Worm (Caenorhabditis elegans) whole organism, young adult: ENCODE data around the gene sgo-1.

Experiments used
- D2030.7 ChIP-seq: fragments of 200-800 bp; sonication (Bioruptor generic); IDR thresholded peaks from 2 replicates; pipeline ENCODE4 v1.3.6; 2022; ENCODE audit warnings: missing genetic modification reagents, missing genetic modification characterization, missing compliant biosample characterization
- F23B12.7 ChIP-seq: sonication (generic microtip); optimal IDR thresholded peaks from 2 replicates; lab custom pipeline; 2017; ENCODE audit warnings: missing genetic modification characterization, mild to moderate bottlenecking, missing compliant biosample characterization, antibody characterized with exemption, moderate library complexity; ENCODE audit not compliant: insufficient read depth
- F37B4.10 ChIP-seq: fragments of 200-800 bp; sonication (Bioruptor generic); IDR thresholded peaks from 2 replicates; pipeline ENCODE4 v1.3.6; 2022; ENCODE audit warnings: missing genetic modification characterization, missing compliant biosample characterization
- F39B2.1 ChIP-seq: fragments of 200-800 bp; sonication (Bioruptor generic); IDR thresholded peaks from 2 replicates; pipeline ENCODE4 v1.3.6; 2022; ENCODE audit warnings: missing genetic modification reagents, missing genetic modification characterization, missing compliant biosample characterization
- F57C9.4 ChIP-seq: sonication (generic microtip); optimal IDR thresholded peaks from 2 replicates; lab custom pipeline; 2017; ENCODE audit warnings: mild to moderate bottlenecking, missing genetic modification characterization, missing compliant biosample characterization
- T07F8.4 ChIP-seq: sonication (generic microtip); optimal IDR thresholded peaks from 2 replicates; lab custom pipeline; 2016; ENCODE audit warnings: mild to moderate bottlenecking, missing genetic modification characterization, moderate library complexity, missing compliant biosample characterization
- Y95B8A.8 ChIP-seq: fragments of 200-800 bp; sonication (Bioruptor generic); IDR thresholded peaks from 2 replicates; pipeline ENCODE4 v1.3.6; 2022; ENCODE audit warnings: missing genetic modification reagents, missing genetic modification characterization, missing compliant biosample characterization
- ZK185.1 ChIP-seq: sonication (generic microtip); optimal IDR thresholded peaks from 2 replicates; lab custom pipeline; 2016; ENCODE audit warnings: mild to moderate bottlenecking, missing genetic modification characterization, missing compliant biosample characterization; ENCODE audit not compliant: poor library complexity, severe bottlenecking
- akir-1 ChIP-seq: fragments of 200-800 bp; sonication (Bioruptor generic); optimal IDR thresholded peaks from 2 replicates; lab custom pipeline; 2018; ENCODE audit warnings: mild to moderate bottlenecking, missing genetic modification characterization, moderate library complexity, missing compliant biosample characterization
- cebp-1 ChIP-seq, 2 experiments: fragments of 200-800 bp in 1 of 2; sonication (Bioruptor generic) in 1 of 2; sonication (generic microtip) in 1 of 2; IDR thresholded peaks in 1 of 2; optimal IDR thresholded peaks in 1 of 2; 2 replicates each; pipeline versions ENCODE4 v1.3.6 to Lab custom; 2017 to 2022; ENCODE audit warnings: missing compliant biosample characterization in 2 of 2, missing genetic modification characterization in 2 of 2, mild to moderate bottlenecking in 1 of 2, missing genetic modification reagents in 1 of 2, moderate library complexity in 1 of 2
- ceh-58 ChIP-seq: fragments of 200-800 bp; sonication (Bioruptor generic); IDR thresholded peaks from 2 replicates; pipeline ENCODE4 v1.3.6; 2022; ENCODE audit warnings: missing genetic modification characterization, missing compliant biosample characterization
- dox-1 ChIP-seq: fragments of 200-800 bp; sonication (Bioruptor generic); IDR thresholded peaks from 2 replicates; pipeline ENCODE4 v1.3.6; 2022; ENCODE audit warnings: missing genetic modification reagents, missing genetic modification characterization, missing compliant biosample characterization
- egl-18 ChIP-seq: fragments of 200-800 bp; sonication (Bioruptor generic); IDR thresholded peaks from 2 replicates; pipeline ENCODE4 v1.3.6; 2022; ENCODE audit warnings: missing genetic modification reagents, missing genetic modification characterization, missing compliant biosample characterization
- egrh-3 ChIP-seq: fragments of 200-800 bp; sonication (Bioruptor generic); IDR thresholded peaks from 2 replicates; pipeline ENCODE4 v1.3.6; 2022; ENCODE audit warnings: missing genetic modification reagents, missing genetic modification characterization, missing compliant biosample characterization
- fkh-3 ChIP-seq: sonication (generic microtip); optimal IDR thresholded peaks from 2 replicates; lab custom pipeline; 2016; ENCODE audit warnings: mild to moderate bottlenecking, missing genetic modification characterization, missing compliant biosample characterization
- lsy-27 ChIP-seq: sonication (generic microtip); optimal IDR thresholded peaks from 2 replicates; lab custom pipeline; 2017; ENCODE audit warnings: missing genetic modification characterization, mild to moderate bottlenecking, missing compliant biosample characterization, antibody characterized with exemption, missing genotype, borderline replicate concordance; ENCODE audit not compliant: insufficient read depth
- mxl-1 ChIP-seq: sonication (generic microtip); optimal IDR thresholded peaks from 2 replicates; lab custom pipeline; 2016; ENCODE audit warnings: missing genetic modification characterization, missing compliant biosample characterization
- nfya-1 ChIP-seq: sonication (generic microtip); optimal IDR thresholded peaks from 2 replicates; lab custom pipeline; 2017; ENCODE audit warnings: antibody characterized with exemption, missing compliant biosample characterization, missing genetic modification characterization, borderline replicate concordance; ENCODE audit not compliant: insufficient read depth
- nhr-120 ChIP-seq: fragments of 200-800 bp; sonication (Bioruptor generic); IDR thresholded peaks from 2 replicates; pipeline ENCODE4 v1.3.6; 2022; ENCODE audit warnings: missing genetic modification characterization, missing compliant biosample characterization
- nhr-179 ChIP-seq: sonication (generic microtip); optimal IDR thresholded peaks from 2 replicates; lab custom pipeline; 2016; ENCODE audit warnings: mild to moderate bottlenecking, missing genetic modification characterization, missing compliant biosample characterization
- nhr-90 ChIP-seq: sonication (generic microtip); optimal IDR thresholded peaks from 2 replicates; lab custom pipeline; 2016; ENCODE audit warnings: missing genotype, mild to moderate bottlenecking, missing genetic modification characterization, missing compliant biosample characterization
- pbrm-1 ChIP-seq: fragments of 200-800 bp; sonication (Bioruptor generic); IDR thresholded peaks from 2 replicates; pipeline ENCODE4 v1.3.6; 2022; ENCODE audit warnings: missing genetic modification reagents, missing genetic modification characterization, missing compliant biosample characterization
- snpc-1.3 ChIP-seq: sonication (generic microtip); optimal IDR thresholded peaks from 2 replicates; lab custom pipeline; 2017; ENCODE audit warnings: missing genetic modification characterization, mild to moderate bottlenecking, missing compliant biosample characterization, antibody characterized with exemption, moderate library complexity, missing genotype, missing genetic modification reagents; ENCODE audit not compliant: insufficient read depth
- snpc-3.4 ChIP-seq: sonication (generic microtip); optimal IDR thresholded peaks from 2 replicates; lab custom pipeline; 2017; ENCODE audit warnings: missing genetic modification characterization, mild to moderate bottlenecking, missing compliant biosample characterization, antibody characterized with exemption, moderate library complexity, missing genotype, missing genetic modification reagents
- snpc-4 ChIP-seq, 5 experiments: fragments of 150-350 bp in 1 of 5; sonication (generic microtip) in 4 of 5; optimal IDR thresholded peaks; 2 replicates each; lab custom pipeline; 2014 to 2018; ENCODE audit warnings: missing genetic modification characterization in 5 of 5, missing biosample characterization in 3 of 5, antibody characterized with exemption in 2 of 5, mild to moderate bottlenecking in 2 of 5, missing compliant biosample characterization in 2 of 5, missing genotype in 2 of 5, moderate library complexity in 2 of 5, missing genetic modification reagents in 1 of 5
- sptf-2 ChIP-seq: fragments of 200-800 bp; sonication (Bioruptor generic); optimal IDR thresholded peaks from 2 replicates; lab custom pipeline; 2018; ENCODE audit warnings: mild to moderate bottlenecking, missing genetic modification characterization, missing compliant biosample characterization
- tlf-1 ChIP-seq: fragments of 200-800 bp; sonication (Bioruptor generic); optimal IDR thresholded peaks from 2 replicates; lab custom pipeline; 2018; ENCODE audit warnings: mild to moderate bottlenecking, missing genetic modification characterization, missing compliant biosample characterization
- unc-62 ChIP-seq: fragments of 150-350 bp; optimal IDR thresholded peaks from 2 replicates; lab custom pipeline; 2014; ENCODE audit warnings: missing biosample characterization, missing genetic modification reagents, missing genetic modification characterization
- zfh-2 ChIP-seq: fragments of 200-800 bp; sonication (Bioruptor generic); conservative IDR thresholded peaks from 2 replicates; pipeline ENCODE4 v1.3.6; 2022; ENCODE audit warnings: missing genetic modification reagents, missing genetic modification characterization, missing compliant biosample characterization
- ztf-18 ChIP-seq: sonication (generic microtip); optimal IDR thresholded peaks from 2 replicates; lab custom pipeline; 2016; ENCODE audit warnings: missing genotype, mild to moderate bottlenecking, missing genetic modification characterization, missing compliant biosample characterization
- ztf-6 ChIP-seq: fragments of 200-800 bp; sonication (Bioruptor generic); IDR thresholded peaks from 2 replicates; pipeline ENCODE4 v1.3.6; 2022; ENCODE audit warnings: missing genetic modification reagents, missing genetic modification characterization, missing compliant biosample characterization

sgo-1 gene

ce11 chrIV:7760117-7760516 lies 36.2 kb downstream of the sgo-1 start, which contains the start of gene del-7 (continued):
- no peak for TF ChIP-seq ztf-6 (GFP tag; lab: Robert Waterston, UW)
- TF ChIP-seq tlf-1 (GFP tag; lab: Kevin White, UChicago), result no peak
- TF ChIP-seq, all 124 proteins: peak for 0

- no peak for TF ChIP-seq F23B12.7 (tag; lab: Kevin White, UChicago)
- TF ChIP-seq nhr-90, result no peak
- no peak for TF ChIP-seq akir-1 (GFP tag; lab: Kevin White, UChicago)
- TF ChIP-seq zfh-2, result no peak
- no peak for TF ChIP-seq F57C9.4 (tag; lab: Kevin White, UChicago)
- TF ChIP-seq ceh-58 (GFP tag; lab: Robert Waterston, UW), result no peak
- TF ChIP-seq mxl-1, result no peak
- TF ChIP-seq dox-1, result no peak
- no peak for TF ChIP-seq F37B4.10 (GFP tag; lab: Robert Waterston, UW)
- TF ChIP-seq sptf-2 (GFP tag; lab: Kevin White, UChicago), result no peak
- TF ChIP-seq fkh-3 (tag; lab: Kevin White, UChicago), result no peak
- no peak for TF ChIP-seq F39B2.1
- no peak for TF ChIP-seq nfya-1 (tag; lab: Kevin White, UChicago)
- no peak for TF ChIP-seq lsy-27 (tag; lab: Kevin White, UChicago)
- no peak for TF ChIP-seq D2030.7 (GFP tag; lab: Robert Waterston, UW)
- TF ChIP-seq nhr-120, result no peak
- TF ChIP-seq, all 124 proteins: peak for 0
Observed at ce11 chrIV:7759527-7759926, 36.8 kb downstream of the sgo-1 start, which contains the start of gene dsb-3. Gene dsb-3, minus strand, starts transcription at chrIV:7759627.

ce11 chrIV:7757245-7757644 lies 39.0 kb downstream of the sgo-1 start, which contains the start of gene C46A5.4:
Gene C46A5.4, minus strand, starts transcription at chrIV:7757345.
- TF ChIP-seq snpc-4 (GFP tag; optimal IDR thresholded peaks at IDR 0.05; lab: Kevin White, UChicago) (no peak), snpc-4 (tag; optimal IDR thresholded peaks at IDR 0.05; lab: Kevin White, UChicago) (no peak), T07F8.4 (no peak), snpc-3.4 (no peak), ZK185.1 (tag; lab: Kevin White, UChicago) (no peak), nhr-179 (tag; lab: Kevin White, UChicago) (no peak), D2030.7 (GFP tag; lab: Robert Waterston, UW) (no peak), egl-18 (GFP tag; lab: Robert Waterston, UW) (no peak), unc-62 (GFP tag; lab: Kevin White, UChicago) (no peak), akir-1 (GFP tag; lab: Kevin White, UChicago) (no peak), snpc-1.3 (tag; lab: Kevin White, UChicago) (no peak), pbrm-1 (GFP tag; lab: Robert Waterston, UW) (no peak), ztf-18 (tag; lab: Kevin White, UChicago) (no peak), cebp-1 (GFP tag; IDR thresholded peaks at IDR 0.05; lab: Robert Waterston, UW) (no peak), cebp-1 (tag; optimal IDR thresholded peaks at IDR 0.05; lab: Kevin White, UChicago) (no peak), ceh-58 (GFP tag; lab: Robert Waterston, UW) (no peak)

- TF ChIP-seq egrh-3 (GFP tag; lab: Robert Waterston, UW) (peak; percentile 75; the same call in 1 of the 2 replicates), Y95B8A.8 (no peak)
Observed at ce11 chrIV:7754114-7754513, 42.2 kb downstream of the sgo-1 start.
